Fruit fly (Drosophila melanogaster): ENCODE measurements around the gene CG31229.

CG31229 gene

dm6 chr3R:18658945-18659642, 8.6 kb upstream of the CG31229 start, which contains the start of the genes CG31224 and CstF64 (continued):
- TF ChIP-seq nerfin-1 (tag; optimal IDR thresholded peaks at IDR 0.05): peak; percentile 86
- peak; percentile 54; the same call in 1 of the 2 replicates for TF ChIP-seq Taf1 (GFP tag; IDR thresholded peaks at IDR 0.05)
- TF ChIP-seq Abd-B (GFP tag; optimal IDR thresholded peaks at IDR 0.05): peak; percentile 82
- TF ChIP-seq Tbp (GFP tag; optimal IDR thresholded peaks at IDR 0.05): no peak
- TF ChIP-seq fd96Cb (tag; optimal IDR thresholded peaks at IDR 0.05): peak; percentile 79
- TF ChIP-seq D (optimal IDR thresholded peaks at IDR 0.05): no peak
- peak; percentile 67 for TF ChIP-seq D (GFP tag; optimal IDR thresholded peaks at IDR 0.05)
- TF ChIP-seq CG18476 (GFP tag; optimal IDR thresholded peaks at IDR 0.05): peak; percentile 83
- TF ChIP-seq CG16779 (GFP tag; IDR thresholded peaks at IDR 0.05): no peak
- peak; percentile 88 for TF ChIP-seq CG33213 (GFP tag; optimal IDR thresholded peaks at IDR 0.05)
- TF ChIP-seq CG16813 (GFP tag; IDR thresholded peaks at IDR 0.05; ENCODE audit: partially characterized antibody): peak; percentile 34; the same call in 1 of the 3 replicates
- TF ChIP-seq hbn (GFP tag; IDR thresholded peaks at IDR 0.05; ENCODE audit: partially characterized antibody): no peak
- peak; percentile 58 for TF ChIP-seq trh (GFP tag; optimal IDR thresholded peaks at IDR 0.05)
- peak; percentile 95 for TF ChIP-seq Sry-β (GFP tag; optimal IDR thresholded peaks at IDR 0.05)
- TF ChIP-seq Bgb (GFP tag; IDR thresholded peaks at IDR 0.05; ENCODE audit: partially characterized antibody): no peak
- TF ChIP-seq CG5180 (GFP tag; optimal IDR thresholded peaks at IDR 0.05): no peak
- TF ChIP-seq CG14710 (tag; optimal IDR thresholded peaks at IDR 0.05): peak; percentile 89
- peak; percentile 80 for TF ChIP-seq Max (GFP tag; optimal IDR thresholded peaks at IDR 0.05)
- TF ChIP-seq CG43689 (GFP tag; IDR thresholded peaks at IDR 0.05): peak; percentile 58
- no peak for TF ChIP-seq gsb-n (tag; optimal IDR thresholded peaks at IDR 0.05)
- 0 out of 2 replicates have a peak, but pooled peaks have one; percentile 25 for TF ChIP-seq toy (GFP tag; IDR thresholded peaks at IDR 0.05)
- no peak for TF ChIP-seq CG10959 (GFP tag; IDR thresholded peaks at IDR 0.05)
- TF ChIP-seq fru (optimal IDR thresholded peaks at IDR 0.05): no peak
- peak; percentile 91 for TF ChIP-seq chn (GFP tag; optimal IDR thresholded peaks at IDR 0.05)
- no peak for TF ChIP-seq CG1529 (GFP tag; optimal IDR thresholded peaks at IDR 0.05)
- TF ChIP-seq seq (GFP tag; IDR thresholded peaks at IDR 0.05): peak; percentile 66; the same call in 1 of the 2 replicates
- TF ChIP-seq CG1647 (GFP tag; optimal IDR thresholded peaks at IDR 0.05): peak; percentile 86
- TF ChIP-seq odd (GFP tag; optimal IDR thresholded peaks at IDR 0.05): no peak
- no peak for TF ChIP-seq mld (GFP tag; IDR thresholded peaks at IDR 0.05; ENCODE audit: partially characterized antibody)
- no peak for TF ChIP-seq wek (GFP tag; optimal IDR thresholded peaks at IDR 0.05)
- peak; percentile 32 for TF ChIP-seq MTF-1 (GFP tag; optimal IDR thresholded peaks at IDR 0.05; ENCODE audit: borderline replicate concordance)
- TF ChIP-seq CG12219 (GFP tag; optimal IDR thresholded peaks at IDR 0.05): peak; percentile 42
- peak; percentile 86 for TF ChIP-seq CG2712 (tag; optimal IDR thresholded peaks at IDR 0.05)
- TF ChIP-seq ssp (GFP tag; IDR thresholded peaks at IDR 0.05): peak; percentile 77
- peak; percentile 80 for TF ChIP-seq lmd (GFP tag; IDR thresholded peaks at IDR 0.05)
- TF ChIP-seq CG1792 (GFP tag; optimal IDR thresholded peaks at IDR 0.05): peak; percentile 83
- no peak for TF ChIP-seq grn (GFP tag; optimal IDR thresholded peaks at IDR 0.05)
- TF ChIP-seq dm (GFP tag; optimal IDR thresholded peaks at IDR 0.05): peak; percentile 83
- peak; percentile 81 for TF ChIP-seq CG18262 (tag; optimal IDR thresholded peaks at IDR 0.05)
- TF ChIP-seq CG11085 (GFP tag; IDR thresholded peaks at IDR 0.05): peak; percentile 80
- peak; percentile 55; the same call in 1 of the 2 replicates for TF ChIP-seq CG5953 (GFP tag; IDR thresholded peaks at IDR 0.05)
- 0 out of 3 replicates have a peak, but pooled peaks have one; percentile 4 for TF ChIP-seq sr (GFP tag; IDR thresholded peaks at IDR 0.05)
- TF ChIP-seq CG9727 (GFP tag; optimal IDR thresholded peaks at IDR 0.05): peak; percentile 82
- peak; percentile 82 for TF ChIP-seq CG12155 (GFP tag; optimal IDR thresholded peaks at IDR 0.05)
- no peak for TF ChIP-seq CG14860 (GFP tag; IDR thresholded peaks at IDR 0.05; ENCODE audit: partially characterized antibody)
- peak; percentile 83 for TF ChIP-seq gro (GFP tag; optimal IDR thresholded peaks at IDR 0.05)
- peak; percentile 81 for TF ChIP-seq CG15696 (tag; optimal IDR thresholded peaks at IDR 0.05)
- TF ChIP-seq twi (tag; optimal IDR thresholded peaks at IDR 0.05): peak; percentile 67
- TF ChIP-seq CG12104 (GFP tag; optimal IDR thresholded peaks at IDR 0.05): peak; percentile 80
- TF ChIP-seq Hmr (GFP tag; optimal IDR thresholded peaks at IDR 0.05): peak; percentile 89

Data from whole organism, embryonic.